Worm (Caenorhabditis elegans) whole organism, mixed stage, embryonic: ENCODE data around the gene C02F5.2.

ENCODE experiments used
- M03D4.4 ChIP-seq: sonication (generic microtip); optimal IDR thresholded peaks from 2 replicates; lab custom pipeline; 2017; ENCODE audit warnings: mild to moderate bottlenecking, missing genetic modification characterization, missing compliant biosample characterization
- bed-3 ChIP-seq: fragments of 200-800 bp; sonication (Bioruptor generic); optimal IDR thresholded peaks from 3 replicates; lab custom pipeline; 2018; ENCODE audit warnings: mild to moderate bottlenecking, missing genetic modification characterization, moderate library complexity, missing compliant biosample characterization
- blmp-1 ChIP-seq: fragments of 150-350 bp; optimal IDR thresholded peaks from 2 replicates; lab custom pipeline; 2014; ENCODE audit warnings: missing biosample characterization, missing genetic modification characterization
- ceh-39 ChIP-seq: fragments of 150-350 bp; optimal IDR thresholded peaks from 2 replicates; lab custom pipeline; 2014; ENCODE audit warnings: missing biosample characterization, missing genetic modification characterization
- ceh-43 ChIP-seq: fragments of 200-800 bp; sonication (Bioruptor generic); optimal IDR thresholded peaks from 2 replicates; lab custom pipeline; 2018; ENCODE audit warnings: mild to moderate bottlenecking, missing genetic modification characterization, moderate library complexity, missing compliant biosample characterization
- ceh-83 ChIP-seq: fragments of 200-800 bp; sonication (Bioruptor generic); optimal IDR thresholded peaks from 2 replicates; lab custom pipeline; 2018; ENCODE audit warnings: mild to moderate bottlenecking, missing genetic modification characterization, missing compliant biosample characterization
- ces-1 ChIP-seq: fragments of 150-350 bp; optimal IDR thresholded peaks from 2 replicates; lab custom pipeline; 2014; ENCODE audit warnings: missing biosample characterization, missing genetic modification reagents, missing genetic modification characterization
- cnd-1 ChIP-seq: fragments of 200-800 bp; sonication (Bioruptor generic); optimal IDR thresholded peaks from 2 replicates; lab custom pipeline; 2018; ENCODE audit warnings: mild to moderate bottlenecking, missing genetic modification characterization, missing compliant biosample characterization
- drap-1 ChIP-seq: fragments of 200-800 bp; sonication (Bioruptor generic); optimal IDR thresholded peaks from 3 replicates; lab custom pipeline; 2018; ENCODE audit warnings: mild to moderate bottlenecking, missing genetic modification characterization, missing compliant biosample characterization
- elt-1 ChIP-seq: sonication (generic microtip); optimal IDR thresholded peaks from 2 replicates; lab custom pipeline; 2017; ENCODE audit warnings: missing genetic modification characterization, mild to moderate bottlenecking, missing compliant biosample characterization, antibody characterized with exemption, moderate library complexity, borderline replicate concordance; ENCODE audit not compliant: insufficient read depth
- elt-3 ChIP-seq: fragments of 150-350 bp; optimal IDR thresholded peaks from 2 replicates; lab custom pipeline; 2014; ENCODE audit warnings: missing biosample characterization, missing genetic modification characterization
- flh-1 ChIP-seq: fragments of 200-800 bp; sonication (Bioruptor generic); optimal IDR thresholded peaks from 2 replicates; lab custom pipeline; 2018; ENCODE audit warnings: mild to moderate bottlenecking, missing genetic modification characterization, moderate library complexity, missing compliant biosample characterization
- ham-2 ChIP-seq: fragments of 200-800 bp; sonication (Bioruptor generic); optimal IDR thresholded peaks from 2 replicates; lab custom pipeline; 2018; ENCODE audit warnings: mild to moderate bottlenecking, missing genetic modification characterization, missing compliant biosample characterization
- hlh-1 ChIP-seq: fragments of 150-350 bp; optimal IDR thresholded peaks from 2 replicates; lab custom pipeline; 2014; ENCODE audit warnings: missing biosample characterization, missing genetic modification reagents, missing genetic modification characterization
- lin-32 ChIP-seq: fragments of 200-800 bp; sonication (Bioruptor generic); optimal IDR thresholded peaks from 2 replicates; lab custom pipeline; 2018; ENCODE audit warnings: mild to moderate bottlenecking, missing genetic modification characterization, missing compliant biosample characterization
- lsy-2 ChIP-seq: fragments of 150-350 bp; optimal IDR thresholded peaks from 2 replicates; lab custom pipeline; 2014; ENCODE audit warnings: missing biosample characterization, missing genetic modification characterization
- mab-5 ChIP-seq: fragments of 150-350 bp; optimal IDR thresholded peaks from 2 replicates; lab custom pipeline; 2014; ENCODE audit warnings: missing biosample characterization, missing genetic modification characterization
- mep-1 ChIP-seq: fragments of 150-350 bp; optimal IDR thresholded peaks from 2 replicates; lab custom pipeline; 2017; ENCODE audit warnings: missing biosample characterization, missing genetic modification reagents, missing genetic modification characterization, inconsistent platforms
- mls-2 ChIP-seq: sonication (generic microtip); optimal IDR thresholded peaks from 2 replicates; lab custom pipeline; 2016; ENCODE audit warnings: mild to moderate bottlenecking, missing genetic modification characterization, moderate library complexity, missing compliant biosample characterization
- nhr-12 ChIP-seq: fragments of 150-350 bp; optimal IDR thresholded peaks from 2 replicates; lab custom pipeline; 2014; ENCODE audit warnings: missing biosample characterization, missing genetic modification characterization
- nhr-2 ChIP-seq: fragments of 150-350 bp; optimal IDR thresholded peaks from 2 replicates; lab custom pipeline; 2014; ENCODE audit warnings: missing biosample characterization, missing genetic modification characterization
- nhr-237 ChIP-seq: fragments of 150-350 bp; optimal IDR thresholded peaks from 2 replicates; lab custom pipeline; 2014; ENCODE audit warnings: missing biosample characterization, missing genetic modification characterization
- nhr-28 ChIP-seq: fragments of 150-350 bp; optimal IDR thresholded peaks from 2 replicates; lab custom pipeline; 2014; ENCODE audit warnings: missing biosample characterization, missing genetic modification characterization
- sem-2 ChIP-seq: fragments of 200-800 bp; sonication (Bioruptor generic); optimal IDR thresholded peaks from 2 replicates; lab custom pipeline; 2018; ENCODE audit warnings: mild to moderate bottlenecking, missing genetic modification characterization, missing compliant biosample characterization
- snpc-4 ChIP-seq: fragments of 150-350 bp; optimal IDR thresholded peaks from 2 replicates; lab custom pipeline; 2014; ENCODE audit warnings: missing biosample characterization, missing genetic modification characterization
- sptf-1 ChIP-seq: sonication (generic microtip); optimal IDR thresholded peaks from 2 replicates; lab custom pipeline; 2017; ENCODE audit warnings: mild to moderate bottlenecking, missing genetic modification characterization, moderate library complexity, missing compliant biosample characterization
- tbx-8 ChIP-seq: fragments of 200-800 bp; sonication (Bioruptor generic); optimal IDR thresholded peaks from 2 replicates; lab custom pipeline; 2018; ENCODE audit warnings: mild to moderate bottlenecking, missing genetic modification characterization, moderate library complexity, missing compliant biosample characterization
- unc-120 ChIP-seq: sonication (generic microtip); optimal IDR thresholded peaks from 2 replicates; lab custom pipeline; 2017; ENCODE audit warnings: missing genetic modification characterization, missing compliant biosample characterization; ENCODE audit not compliant: poor library complexity, severe bottlenecking
- unc-39 ChIP-seq: fragments of 150-350 bp; optimal IDR thresholded peaks from 2 replicates; lab custom pipeline; 2014; ENCODE audit warnings: missing biosample characterization, missing genetic modification characterization
- unc-62 ChIP-seq: fragments of 150-350 bp; optimal IDR thresholded peaks from 2 replicates; lab custom pipeline; 2014; ENCODE audit warnings: missing biosample characterization, missing genetic modification reagents, missing genetic modification characterization
- zip-8 ChIP-seq: fragments of 150-350 bp; optimal IDR thresholded peaks from 2 replicates; lab custom pipeline; 2014; ENCODE audit warnings: missing biosample characterization, missing genetic modification characterization
- ztf-11 ChIP-seq: fragments of 150-350 bp; optimal IDR thresholded peaks from 2 replicates; lab custom pipeline; 2014; ENCODE audit warnings: missing biosample characterization, missing genetic modification characterization

C02F5.2 gene

ce11 chrIII:8263377-8263776 is 14.0 kb downstream of the C02F5.2 start, which contains the start of gene col-91:
Gene col-91, minus strand, starts transcription at chrIII:8263664.
- no peak for TF ChIP-seq M03D4.4
- TF ChIP-seq nhr-28 (tag; lab: Kevin White, UChicago) = no peak
- no peak for TF ChIP-seq lsy-2 (tag; lab: Kevin White, UChicago)
- TF ChIP-seq ham-2 = no peak
- TF ChIP-seq sem-2 (GFP tag; lab: Kevin White, UChicago) = no peak
- TF ChIP-seq nhr-237 = no peak
- no peak for TF ChIP-seq blmp-1 (tag; lab: Kevin White, UChicago)
- no peak for TF ChIP-seq ceh-39 (tag; lab: Kevin White, UChicago)
- TF ChIP-seq flh-1 = no peak
- TF ChIP-seq nhr-12 = no peak
- no peak for TF ChIP-seq snpc-4 (tag; lab: Kevin White, UChicago)
- no peak for TF ChIP-seq drap-1 (GFP tag; lab: Kevin White, UChicago)
- TF ChIP-seq elt-1 = no peak
- no peak for TF ChIP-seq unc-120 (tag; lab: Kevin White, UChicago)
- no peak for TF ChIP-seq ztf-11 (tag; lab: Kevin White, UChicago)
- no peak for TF ChIP-seq nhr-2 (tag; lab: Kevin White, UChicago)
- TF ChIP-seq, all 35 proteins: peak for 0

ce11 chrIII:8265753-8266152 is 16.3 kb downstream of the C02F5.2 start, which contains the start of gene mrps-9:
Gene mrps-9, plus strand, starts transcription at chrIII:8266062.
- no peak for TF ChIP-seq snpc-4 (tag; lab: Kevin White, UChicago)
- TF ChIP-seq nhr-12 = no peak
- no peak for TF ChIP-seq ceh-39 (tag; lab: Kevin White, UChicago)
- no peak for TF ChIP-seq mab-5 (tag; lab: Kevin White, UChicago)
- no peak for TF ChIP-seq ceh-43 (GFP tag; lab: Kevin White, UChicago)
- TF ChIP-seq drap-1 (GFP tag; lab: Kevin White, UChicago) = no peak
- TF ChIP-seq unc-62 = no peak
- TF ChIP-seq unc-120 (tag; lab: Kevin White, UChicago) = no peak
- TF ChIP-seq zip-8 = no peak
- no peak for TF ChIP-seq mls-2 (tag; lab: Kevin White, UChicago)
- no peak for TF ChIP-seq nhr-2 (tag; lab: Kevin White, UChicago)
- TF ChIP-seq cnd-1 (tag; lab: Kevin White, UChicago) = no peak
- no peak for TF ChIP-seq ces-1 (GFP tag; lab: Kevin White, UChicago)
- TF ChIP-seq unc-39 = no peak
- peak; percentile 58 for TF ChIP-seq ceh-83 (GFP tag; lab: Kevin White, UChicago)
- peak; percentile 0 for TF ChIP-seq blmp-1 (tag; lab: Kevin White, UChicago)
- TF ChIP-seq, all 35 proteins: peak for 2

ce11 chrIII:8268296-8268695 is 18.9 kb downstream of the C02F5.2 start, which contains the start of the genes F09G8.7 and crn-7:
Gene F09G8.7, minus strand, starts transcription at chrIII:8268355.
Gene crn-7, plus strand, starts transcription at chrIII:8268531.
- TF ChIP-seq lin-32 (GFP tag; lab: Kevin White, UChicago) (no peak), mep-1 (peak; percentile 2)
- TF ChIP-seq, all 35 proteins: peak for 1

ce11 chrIII:8271676-8272225 is 22.3 kb downstream of the C02F5.2 start, which contains the start of the genes mps-4 and F09G8.10:
Gene mps-4, minus strand, starts transcription at chrIII:8271776.
Gene F09G8.10, minus strand, starts transcription at chrIII:8272175.
- TF ChIP-seq ztf-11 (tag; lab: Kevin White, UChicago) (no peak), mab-5 (tag; lab: Kevin White, UChicago) (no peak), elt-3 (tag; lab: Kevin White, UChicago) (no peak), ceh-43 (GFP tag; lab: Kevin White, UChicago) (no peak), bed-3 (GFP tag; lab: Kevin White, UChicago) (no peak)

- TF ChIP-seq hlh-1 (tag; lab: Kevin White, UChicago) = no peak
- no peak for TF ChIP-seq cnd-1 (tag; lab: Kevin White, UChicago)
- TF ChIP-seq unc-62 = no peak
- TF ChIP-seq lsy-2 (tag; lab: Kevin White, UChicago) = no peak
- no peak for TF ChIP-seq tbx-8 (GFP tag; lab: Kevin White, UChicago)
- no peak for TF ChIP-seq sem-2 (GFP tag; lab: Kevin White, UChicago)
- TF ChIP-seq sptf-1 (tag; lab: Kevin White, UChicago) = no peak
Observed at ce11 chrIII:8275871-8276270, 26.5 kb downstream of the C02F5.2 start, which contains the start of gene clec-160. Gene clec-160, minus strand, starts transcription at chrIII:8275971.
